Fruit fly (Drosophila melanogaster) whole organism, embryonic: ENCODE data around the gene CG13676.

Source experiments
- Bteb2 ChIP-seq: fragments of 200-800 bp; sonication (Bioruptor generic); optimal IDR thresholded peaks from 2 replicates; lab custom pipeline; 2016; ENCODE audit warnings: missing biosample characterization, missing genetic modification characterization
- CG10147 ChIP-seq: fragments of 200-800 bp; sonication (Bioruptor generic); optimal IDR thresholded peaks from 2 replicates; lab custom pipeline; 2019; ENCODE audit warnings: missing biosample characterization, mild to moderate bottlenecking, missing genetic modification characterization, moderate library complexity
- CG10366 ChIP-seq: fragments of 200-800 bp; sonication (Bioruptor generic); IDR thresholded peaks from 2 replicates; pipeline ENCODE4 v1.3.6; 2022; ENCODE audit warnings: missing biosample characterization, missing genetic modification characterization
- CG11085 ChIP-seq: fragments of 200-800 bp; sonication (Bioruptor generic); IDR thresholded peaks from 2 replicates; pipeline ENCODE4 v1.3.6; 2022; ENCODE audit warnings: missing biosample characterization, missing genetic modification characterization
- CG14667 ChIP-seq: fragments of 200-800 bp; sonication (Bioruptor generic); IDR thresholded peaks from 2 replicates; pipeline ENCODE4 v1.3.6; 2022; ENCODE audit warnings: missing biosample characterization, missing genetic modification characterization
- CG1603 ChIP-seq: fragments of 200-800 bp; sonication (Bioruptor generic); optimal IDR thresholded peaks from 2 replicates; lab custom pipeline; 2019; ENCODE audit warnings: missing biosample characterization, mild to moderate bottlenecking, missing genetic modification characterization, moderate library complexity
- CG16779 ChIP-seq: fragments of 200-800 bp; sonication (Bioruptor generic); IDR thresholded peaks from 2 replicates; pipeline ENCODE4 v1.3.6; 2022; ENCODE audit warnings: missing biosample characterization, missing genetic modification characterization
- CG1832 ChIP-seq: fragments of 200-800 bp; sonication (Bioruptor generic); optimal IDR thresholded peaks from 2 replicates; lab custom pipeline; 2017; ENCODE audit warnings: missing biosample characterization, mild to moderate bottlenecking, missing genetic modification characterization, inconsistent platforms
- CG32532 ChIP-seq: fragments of 200-800 bp; sonication (Bioruptor generic); IDR thresholded peaks from 2 replicates; pipeline ENCODE4 v1.3.6; 2022; ENCODE audit warnings: missing biosample characterization, missing genetic modification characterization
- CG5953 ChIP-seq: fragments of 200-800 bp; sonication (Bioruptor generic); IDR thresholded peaks from 2 replicates; pipeline ENCODE4 v1.3.6; 2022; ENCODE audit warnings: missing biosample characterization, missing genetic modification characterization
- CG6654 ChIP-seq: fragments of 200-800 bp; sonication (Bioruptor generic); optimal IDR thresholded peaks from 2 replicates; lab custom pipeline; 2017; ENCODE audit warnings: missing biosample characterization, mild to moderate bottlenecking, missing genetic modification characterization
- CG6791 ChIP-seq: fragments of 200-800 bp; sonication (Bioruptor generic); IDR thresholded peaks from 3 replicates; pipeline ENCODE4 v1.3.6; 2022; ENCODE audit warnings: missing biosample characterization, missing genetic modification characterization; ENCODE audit not compliant: partially characterized antibody
- CG8290 ChIP-seq, 3 experiments: fragments of 200-800 bp; sonication (Bioruptor generic); optimal IDR thresholded peaks; 2 replicates each; lab custom pipeline; 2016 to 2019; ENCODE audit warnings: missing biosample characterization in 3 of 3, missing genetic modification characterization in 3 of 3, mild to moderate bottlenecking in 2 of 3, moderate library complexity in 1 of 3
- CG8944 ChIP-seq: fragments of 200-800 bp; sonication (Bioruptor generic); optimal IDR thresholded peaks from 3 replicates; lab custom pipeline; 2016; ENCODE audit warnings: missing biosample characterization, missing genetic modification characterization
- CHES-1-like ChIP-seq: fragments of 200-800 bp; sonication (Bioruptor generic); optimal IDR thresholded peaks from 2 replicates; lab custom pipeline; 2016; ENCODE audit warnings: missing biosample characterization, missing genetic modification characterization
- CkIIα-i1 ChIP-seq: fragments of 200-800 bp; sonication (Bioruptor generic); IDR thresholded peaks from 2 replicates; pipeline ENCODE4 v1.3.6; 2022; ENCODE audit warnings: missing biosample characterization, missing genetic modification characterization
- Dip3 ChIP-seq: fragments of 200-800 bp; sonication (Bioruptor generic); optimal IDR thresholded peaks from 3 replicates; lab custom pipeline; 2016; ENCODE audit warnings: missing biosample characterization, missing genetic modification characterization
- Dp ChIP-seq: fragments of 200-800 bp; sonication (Bioruptor generic); optimal IDR thresholded peaks from 2 replicates; lab custom pipeline; 2018; ENCODE audit warnings: missing biosample characterization, mild to moderate bottlenecking, missing genetic modification characterization, moderate library complexity
- E2f2 ChIP-seq: fragments of 200-800 bp; sonication (Bioruptor generic); IDR thresholded peaks from 2 replicates; pipeline ENCODE4 v1.3.6; 2022; ENCODE audit warnings: missing biosample characterization, missing genetic modification characterization
- GATAe ChIP-seq: fragments of 200-800 bp; sonication (Bioruptor generic); conservative IDR thresholded peaks from 2 replicates; pipeline ENCODE4 v1.3.6; 2022; ENCODE audit warnings: missing biosample characterization, missing genetic modification characterization
- Lim3 ChIP-seq: fragments of 200-800 bp; sonication (Bioruptor generic); IDR thresholded peaks from 2 replicates; pipeline ENCODE4 v1.3.6; 2022; ENCODE audit warnings: missing biosample characterization, missing genetic modification characterization
- Pdp1 ChIP-seq, 2 experiments: fragments of 200-800 bp; sonication (Bioruptor generic); optimal IDR thresholded peaks; 3 replicates each; lab custom pipeline; 2016; ENCODE audit warnings: missing biosample characterization in 2 of 2, missing genetic modification characterization in 2 of 2, mild to moderate bottlenecking in 1 of 2, moderate library complexity in 1 of 2
- Ptx1 ChIP-seq: fragments of 200-800 bp; sonication (Bioruptor generic); IDR thresholded peaks from 2 replicates; pipeline ENCODE4 v1.3.6; 2022; ENCODE audit warnings: missing biosample characterization, missing genetic modification characterization
- Sry-δ ChIP-seq: fragments of 200-800 bp; sonication (Bioruptor generic); optimal IDR thresholded peaks from 2 replicates; lab custom pipeline; 2016; ENCODE audit warnings: missing biosample characterization, missing genetic modification characterization
- TFAM ChIP-seq: fragments of 200-800 bp; sonication (Bioruptor generic); optimal IDR thresholded peaks from 2 replicates; lab custom pipeline; 2017; ENCODE audit warnings: missing biosample characterization, missing genetic modification characterization, inconsistent platforms
- Trl ChIP-seq, 3 experiments: fragments of >200 bp in 2 of 3; fragments of 200-800 bp in 1 of 3; sonication (Bioruptor generic) in 1 of 3; optimal IDR thresholded peaks; 2 replicates in 1 of 3; 3 replicates in 2 of 3; lab custom pipeline; 2016 to 2017; ENCODE audit warnings: missing biosample characterization in 1 of 3, missing genetic modification characterization in 1 of 3
- YL-1 ChIP-seq: fragments of 200-800 bp; sonication (Bioruptor generic); optimal IDR thresholded peaks from 3 replicates; lab custom pipeline; 2017; ENCODE audit warnings: missing biosample characterization, mild to moderate bottlenecking, missing genetic modification characterization
- ash1 ChIP-seq: fragments of 200-800 bp; sonication (Bioruptor generic); optimal IDR thresholded peaks from 2 replicates; lab custom pipeline; 2018; ENCODE audit warnings: missing biosample characterization, mild to moderate bottlenecking, missing genetic modification characterization
- ato ChIP-seq: fragments of 200-800 bp; sonication (Bioruptor generic); IDR thresholded peaks from 2 replicates; pipeline ENCODE4 v1.3.6; 2022; ENCODE audit warnings: missing biosample characterization, missing genetic modification characterization; ENCODE audit not compliant: partially characterized antibody
- bsh ChIP-seq, 2 experiments: fragments of 200-800 bp; sonication (Bioruptor generic); optimal IDR thresholded peaks; 2 replicates each; lab custom pipeline; 2017 to 2018; ENCODE audit warnings: mild to moderate bottlenecking in 2 of 2, missing biosample characterization in 2 of 2, missing genetic modification characterization in 2 of 2, moderate library complexity in 1 of 2
- ems ChIP-seq: fragments of 200-800 bp; sonication (Bioruptor generic); optimal IDR thresholded peaks from 3 replicates; lab custom pipeline; 2016; ENCODE audit warnings: missing biosample characterization, missing genetic modification characterization
- ewg ChIP-seq: fragments of 200-800 bp; sonication (Bioruptor generic); optimal IDR thresholded peaks from 3 replicates; lab custom pipeline; 2017; ENCODE audit warnings: mild to moderate bottlenecking, missing biosample characterization, missing genetic modification reagents, missing genetic modification characterization
- gcm ChIP-seq: fragments of 200-800 bp; sonication (Bioruptor generic); optimal IDR thresholded peaks from 2 replicates; lab custom pipeline; 2019; ENCODE audit warnings: missing biosample characterization, mild to moderate bottlenecking, missing genetic modification characterization, moderate library complexity
- gem ChIP-seq: fragments of 200-800 bp; sonication (Bioruptor generic); optimal IDR thresholded peaks from 2 replicates; lab custom pipeline; 2019; ENCODE audit warnings: missing biosample characterization, mild to moderate bottlenecking, missing genetic modification characterization, moderate library complexity
- insv ChIP-seq, 2 experiments: fragments of 200-800 bp; sonication (Bioruptor generic); optimal IDR thresholded peaks; 3 replicates each; lab custom pipeline; 2016 to 2018; ENCODE audit warnings: missing biosample characterization in 2 of 2, missing genetic modification characterization in 2 of 2
- knrl ChIP-seq: fragments of 200-800 bp; sonication (Bioruptor generic); IDR thresholded peaks from 3 replicates; pipeline ENCODE4 v1.3.6; 2022; ENCODE audit warnings: missing biosample characterization, missing genetic modification characterization; ENCODE audit not compliant: partially characterized antibody
- lbe ChIP-seq: fragments of 200-800 bp; sonication (Bioruptor generic); optimal IDR thresholded peaks from 2 replicates; lab custom pipeline; 2016; ENCODE audit warnings: missing biosample characterization, mild to moderate bottlenecking, missing genetic modification characterization
- lilli ChIP-seq: fragments of 200-800 bp; sonication (Bioruptor generic); optimal IDR thresholded peaks from 3 replicates; lab custom pipeline; 2016; ENCODE audit warnings: missing biosample characterization, missing genetic modification characterization
- lov ChIP-seq, 2 experiments: fragments of 200-800 bp in 1 of 2; fragments of >200 bp in 1 of 2; sonication (Bioruptor generic) in 1 of 2; IDR thresholded peaks in 1 of 2; optimal IDR thresholded peaks in 1 of 2; 2 replicates in 1 of 2; 3 replicates in 1 of 2; pipeline versions ENCODE4 v1.3.6 to Lab custom; 2017 to 2022; ENCODE audit warnings: missing biosample characterization in 1 of 2, missing genetic modification characterization in 1 of 2
- phol ChIP-seq: fragments of 200-800 bp; sonication (Bioruptor generic); optimal IDR thresholded peaks from 3 replicates; lab custom pipeline; 2018; ENCODE audit warnings: missing biosample characterization, mild to moderate bottlenecking, missing genetic modification characterization, moderate library complexity
- pnt ChIP-seq: fragments of 200-800 bp; sonication (Bioruptor generic); optimal IDR thresholded peaks from 3 replicates; lab custom pipeline; 2016; ENCODE audit warnings: missing biosample characterization, missing genetic modification characterization
- slbo ChIP-seq: fragments of 200-800 bp; sonication (Bioruptor generic); IDR thresholded peaks from 2 replicates; pipeline ENCODE4 v1.3.6; 2022; ENCODE audit warnings: missing biosample characterization, missing genetic modification characterization
- stc ChIP-seq: fragments of 200-800 bp; sonication (Bioruptor generic); IDR thresholded peaks from 2 replicates; pipeline ENCODE4 v1.3.6; 2022; ENCODE audit warnings: missing biosample characterization, missing genetic modification characterization
- tio ChIP-seq: fragments of 200-800 bp; sonication (Bioruptor generic); optimal IDR thresholded peaks from 2 replicates; lab custom pipeline; 2017; ENCODE audit warnings: missing biosample characterization, missing genetic modification characterization, inconsistent platforms
- trem ChIP-seq: fragments of 200-800 bp; optimal IDR thresholded peaks from 3 replicates; lab custom pipeline; 2019; ENCODE audit warnings: missing biosample characterization, mild to moderate bottlenecking, missing genetic modification characterization, moderate library complexity
- vfl ChIP-seq: fragments of 200-800 bp; sonication (Bioruptor generic); optimal IDR thresholded peaks from 2 replicates; lab custom pipeline; 2016; ENCODE audit warnings: missing biosample characterization, missing genetic modification characterization
- zfh1 ChIP-seq: fragments of 200-800 bp; sonication (Bioruptor generic); IDR thresholded peaks from 3 replicates; pipeline ENCODE4 v1.3.6; 2022; ENCODE audit warnings: missing biosample characterization, missing genetic modification characterization

The CG13676 gene

DNA sequence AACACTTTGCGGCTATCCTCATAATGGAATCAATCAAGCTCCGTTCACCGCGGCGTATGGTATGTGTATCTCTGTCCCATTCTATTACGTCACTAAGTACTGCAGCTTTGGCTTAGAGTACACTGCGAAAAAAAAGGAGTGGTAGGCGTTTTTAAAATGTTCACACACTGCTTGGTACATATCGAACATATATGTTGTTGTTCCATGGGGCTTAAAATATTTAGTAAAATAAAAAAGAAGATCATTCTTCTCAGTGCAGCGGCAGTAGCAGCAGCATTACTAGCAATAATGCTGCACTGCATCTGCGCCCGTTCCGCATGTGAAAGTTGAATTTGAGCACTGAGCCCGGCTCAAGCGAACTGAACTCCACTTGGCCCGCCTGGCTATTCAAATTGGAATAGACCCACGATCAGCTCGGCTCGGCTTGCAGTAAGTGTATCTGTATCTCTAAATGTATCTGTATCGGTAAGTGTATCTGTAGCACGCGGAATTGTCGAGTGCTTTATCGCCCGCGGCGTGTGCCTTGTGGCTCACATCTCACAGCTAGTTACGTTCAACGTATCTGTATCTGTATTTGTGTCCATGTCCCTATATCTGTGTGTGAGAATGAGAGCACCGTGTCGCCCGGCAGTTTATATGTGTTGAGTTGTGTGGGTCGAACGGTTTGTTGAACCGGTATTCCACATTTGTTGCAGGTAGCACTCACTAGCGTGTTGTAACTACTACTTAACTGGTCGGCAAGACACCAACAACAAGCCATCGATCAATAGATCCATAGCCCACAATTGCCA, 1.8 kb upstream of the CG13676 start (continued):
- no peak for TF ChIP-seq Trl (optimal IDR thresholded peaks at IDR 0.05; lab: Kevin White, UChicago)
- TF ChIP-seq Trl (GFP tag; optimal IDR thresholded peaks at IDR 0.05; lab: Kevin White, UChicago) = no peak
- no peak for TF ChIP-seq YL-1 (GFP tag; lab: Kevin White, UChicago)
- TF ChIP-seq CG1832 = no peak
- TF ChIP-seq phol (tag; lab: Kevin White, UChicago) = peak; percentile 69
- peak; percentile 60 for TF ChIP-seq stc (GFP tag; lab: Robert Waterston, UW)
- no peak for TF ChIP-seq ash1 (GFP tag; lab: Kevin White, UChicago)
- no peak for TF ChIP-seq CkIIα-i1 (GFP tag; lab: Robert Waterston, UW)
- peak; percentile 42 for TF ChIP-seq CG8944 (GFP tag; lab: Kevin White, UChicago)
- TF ChIP-seq Pdp1 (GFP tag; optimal IDR thresholded peaks at IDR 0.05; lab: Kevin White, UChicago) = peak in 1 of 2 experiments; percentile 63
- TF ChIP-seq TFAM = no peak
- TF ChIP-seq CG11085 (GFP tag; lab: Robert Waterston, UW) = 0 out of 2 replicates have a peak, but pooled peaks have one; percentile 14
- peak; percentile 44; the same call in 1 of the 3 replicates for TF ChIP-seq zfh1
- TF ChIP-seq CG5953 = peak; percentile 52; the same call in 1 of the 2 replicates
- TF ChIP-seq CG10366 (GFP tag; lab: Robert Waterston, UW) = peak; percentile 67
- no peak for TF ChIP-seq Bteb2
- TF ChIP-seq lbe (GFP tag; lab: Kevin White, UChicago) = no peak
- peak; percentile 8 for TF ChIP-seq lilli (GFP tag; lab: Kevin White, UChicago)
- no peak for TF ChIP-seq vfl (GFP tag; lab: Kevin White, UChicago)
- peak; percentile 68 for TF ChIP-seq Ptx1 (GFP tag; lab: Robert Waterston, UW)
- no peak for TF ChIP-seq E2f2 (GFP tag; lab: Robert Waterston, UW)
- TF ChIP-seq gcm = peak; percentile 12
- TF ChIP-seq Lim3 (GFP tag; lab: Robert Waterston, UW) = peak; percentile 49; the same call in 1 of the 2 replicates
- no peak for TF ChIP-seq CG32532 (GFP tag; lab: Robert Waterston, UW)
- no peak for TF ChIP-seq CG14667
- TF ChIP-seq lov (optimal IDR thresholded peaks at IDR 0.05; lab: Kevin White, UChicago) = no peak
- TF ChIP-seq lov (GFP tag; IDR thresholded peaks at IDR 0.05; lab: Robert Waterston, UW) = peak; percentile 73; the same call in 1 of the 3 replicates
- TF ChIP-seq pnt (GFP tag; lab: Kevin White, UChicago) = peak; percentile 36
- TF ChIP-seq CG10147 (GFP tag; lab: Kevin White, UChicago) = no peak
- no peak for TF ChIP-seq CG16779 (GFP tag; lab: Robert Waterston, UW)
- TF ChIP-seq CG8290 (GFP tag; optimal IDR thresholded peaks at IDR 0.05; lab: Kevin White, UChicago) = no peak
- no peak for TF ChIP-seq CG8290 (tag; optimal IDR thresholded peaks at IDR 0.05; lab: Kevin White, UChicago)
- TF ChIP-seq CG6791 = no peak
- peak; percentile 66 for TF ChIP-seq gem (tag; lab: Kevin White, UChicago)
- TF ChIP-seq GATAe (GFP tag; lab: Robert Waterston, UW) = no peak
- TF ChIP-seq tio = peak; percentile 62
- no peak for TF ChIP-seq insv (GFP tag; optimal IDR thresholded peaks at IDR 0.05; lab: Kevin White, UChicago)
- TF ChIP-seq ato (GFP tag; lab: Robert Waterston, UW) = no peak
- TF ChIP-seq ems (GFP tag; lab: Kevin White, UChicago) = peak; percentile 12
- TF ChIP-seq Dip3 (GFP tag; lab: Kevin White, UChicago) = no peak
- no peak for TF ChIP-seq Dp (GFP tag; lab: Kevin White, UChicago)
- TF ChIP-seq slbo (GFP tag; lab: Robert Waterston, UW) = peak; percentile 51
- TF ChIP-seq bsh (GFP tag; optimal IDR thresholded peaks at IDR 0.05; lab: Kevin White, UChicago) = peak; percentile 65 to 69
- TF ChIP-seq CG1603 (tag; lab: Kevin White, UChicago) = peak; percentile 63
- TF ChIP-seq ewg (GFP tag; lab: Kevin White, UChicago) = peak; percentile 43
- peak; percentile 7 for TF ChIP-seq Sry-δ
- TF ChIP-seq CHES-1-like (GFP tag; lab: Kevin White, UChicago) = no peak
- TF ChIP-seq knrl (GFP tag; lab: Robert Waterston, UW) = no peak
- TF ChIP-seq CG6654 (GFP tag; lab: Kevin White, UChicago) = peak; percentile 2
- no peak for TF ChIP-seq trem (tag; lab: Kevin White, UChicago)
